Worm (Caenorhabditis elegans) whole organism, L2 larva: ENCODE measurements around the gene srw-55.

Experiments used
- ama-1 ChIP-seq: fragments of 150-350 bp; optimal IDR thresholded peaks from 2 replicates; lab custom pipeline; 2018; ENCODE audit warnings: inconsistent platforms
- mab-5 ChIP-seq: fragments of 150-350 bp; optimal IDR thresholded peaks from 2 replicates; lab custom pipeline; 2014; ENCODE audit warnings: missing biosample characterization, missing genetic modification characterization

- TF ChIP-seq ama-1 (lab: Kevin White, UChicago) (no peak), mab-5 (no peak)
Observed at ce11 chrV:15959456-15959855, 19.3 kb upstream of the srw-55 start.
